Fruit fly (Drosophila melanogaster): ENCODE results near the gene CG34260.

Gene CG34260

dm6 chr3L:20713800-20714199 is at the start of gene CG34260:
CG34260 (plus strand) TSS chr3L:20714100.
- TF ChIP-seq insv (optimal IDR thresholded peaks at IDR 0.05) (no peak), psq (optimal IDR thresholded peaks at IDR 0.05) (no peak), Myc (optimal IDR thresholded peaks at IDR 0.05) (no peak)

- TF ChIP-seq insv (optimal IDR thresholded peaks at IDR 0.05) (no peak), psq (optimal IDR thresholded peaks at IDR 0.05) (no peak), h (optimal IDR thresholded peaks at IDR 0.05) (no peak), Sin3A (optimal IDR thresholded peaks at IDR 0.05) (no peak), Myc (optimal IDR thresholded peaks at IDR 0.05) (no peak), ttk (optimal IDR thresholded peaks at IDR 0.05) (no peak)
Observed at dm6 chr3L:20667408-20667807, 46.5 kb upstream of the CG34260 start.

dm6 chr3L:20671659-20672058 is 42.2 kb upstream of the CG34260 start:
- TF ChIP-seq Sin3A (optimal IDR thresholded peaks at IDR 0.05), result no peak
- TF ChIP-seq ttk (optimal IDR thresholded peaks at IDR 0.05), result no peak
- no peak for TF ChIP-seq insv (optimal IDR thresholded peaks at IDR 0.05)
- no peak for TF ChIP-seq h (optimal IDR thresholded peaks at IDR 0.05)
- no peak for TF ChIP-seq Myc (optimal IDR thresholded peaks at IDR 0.05)
- no peak for TF ChIP-seq psq (optimal IDR thresholded peaks at IDR 0.05)

- no peak for TF ChIP-seq insv (optimal IDR thresholded peaks at IDR 0.05)
- no peak for TF ChIP-seq psq (optimal IDR thresholded peaks at IDR 0.05)
- TF ChIP-seq Myc (optimal IDR thresholded peaks at IDR 0.05), result no peak
- no peak for TF ChIP-seq ttk (optimal IDR thresholded peaks at IDR 0.05)
- no peak for TF ChIP-seq Sin3A (optimal IDR thresholded peaks at IDR 0.05)
- no peak for TF ChIP-seq h (optimal IDR thresholded peaks at IDR 0.05)
Observed at dm6 chr3L:20672364-20672763, 41.5 kb upstream of the CG34260 start.

dm6 chr3L:20673870-20674269 is 40.0 kb upstream of the CG34260 start:
- no peak for TF ChIP-seq h (optimal IDR thresholded peaks at IDR 0.05)
- no peak for TF ChIP-seq insv (optimal IDR thresholded peaks at IDR 0.05)
- TF ChIP-seq ttk (optimal IDR thresholded peaks at IDR 0.05), result no peak
- no peak for TF ChIP-seq Sin3A (optimal IDR thresholded peaks at IDR 0.05)
- TF ChIP-seq psq (optimal IDR thresholded peaks at IDR 0.05), result no peak
- no peak for TF ChIP-seq Myc (optimal IDR thresholded peaks at IDR 0.05)

dm6 chr3L:20676468-20676867 is 37.4 kb upstream of the CG34260 start:
- TF ChIP-seq h (optimal IDR thresholded peaks at IDR 0.05), result no peak
- TF ChIP-seq psq (optimal IDR thresholded peaks at IDR 0.05), result no peak
- no peak for TF ChIP-seq Sin3A (optimal IDR thresholded peaks at IDR 0.05)
- no peak for TF ChIP-seq insv (optimal IDR thresholded peaks at IDR 0.05)
- TF ChIP-seq Myc (optimal IDR thresholded peaks at IDR 0.05), result no peak
- TF ChIP-seq ttk (optimal IDR thresholded peaks at IDR 0.05), result no peak

dm6 chr3L:20685079-20685478 is 28.8 kb upstream of the CG34260 start:
- no peak for TF ChIP-seq Sin3A (optimal IDR thresholded peaks at IDR 0.05)
- no peak for TF ChIP-seq psq (optimal IDR thresholded peaks at IDR 0.05)
- no peak for TF ChIP-seq h (optimal IDR thresholded peaks at IDR 0.05)
- no peak for TF ChIP-seq insv (optimal IDR thresholded peaks at IDR 0.05)
- TF ChIP-seq ttk (optimal IDR thresholded peaks at IDR 0.05), result no peak
- no peak for TF ChIP-seq Myc (optimal IDR thresholded peaks at IDR 0.05)

- TF ChIP-seq insv (optimal IDR thresholded peaks at IDR 0.05) (no peak), psq (optimal IDR thresholded peaks at IDR 0.05) (no peak), ttk (optimal IDR thresholded peaks at IDR 0.05) (no peak)
Observed at dm6 chr3L:20687134-20687787, 26.6 kb upstream of the CG34260 start.

dm6 chr3L:20688194-20688785 is 25.6 kb upstream of the CG34260 start:
- TF ChIP-seq ttk (optimal IDR thresholded peaks at IDR 0.05) (no peak), psq (optimal IDR thresholded peaks at IDR 0.05) (no peak), Myc (optimal IDR thresholded peaks at IDR 0.05) (no peak), insv (optimal IDR thresholded peaks at IDR 0.05) (no peak), h (optimal IDR thresholded peaks at IDR 0.05) (no peak), Sin3A (optimal IDR thresholded peaks at IDR 0.05) (no peak)

dm6 chr3L:20690074-20690473 is 23.8 kb upstream of the CG34260 start:
- TF ChIP-seq ttk (optimal IDR thresholded peaks at IDR 0.05), result no peak
- no peak for TF ChIP-seq h (optimal IDR thresholded peaks at IDR 0.05)
- TF ChIP-seq Myc (optimal IDR thresholded peaks at IDR 0.05), result no peak
- TF ChIP-seq Sin3A (optimal IDR thresholded peaks at IDR 0.05), result no peak
- no peak for TF ChIP-seq psq (optimal IDR thresholded peaks at IDR 0.05)
- TF ChIP-seq insv (optimal IDR thresholded peaks at IDR 0.05), result no peak

- TF ChIP-seq Sin3A (optimal IDR thresholded peaks at IDR 0.05) (no peak), ttk (optimal IDR thresholded peaks at IDR 0.05) (no peak), h (optimal IDR thresholded peaks at IDR 0.05) (no peak), insv (optimal IDR thresholded peaks at IDR 0.05) (no peak), psq (optimal IDR thresholded peaks at IDR 0.05) (no peak)
Observed at dm6 chr3L:20690857-20691645, 22.8 kb upstream of the CG34260 start.

- no peak for TF ChIP-seq psq (optimal IDR thresholded peaks at IDR 0.05)
- TF ChIP-seq Myc (optimal IDR thresholded peaks at IDR 0.05), result no peak
- TF ChIP-seq Sin3A (optimal IDR thresholded peaks at IDR 0.05), result no peak
- no peak for TF ChIP-seq h (optimal IDR thresholded peaks at IDR 0.05)
- no peak for TF ChIP-seq insv (optimal IDR thresholded peaks at IDR 0.05)
- no peak for TF ChIP-seq ttk (optimal IDR thresholded peaks at IDR 0.05)
Observed at dm6 chr3L:20692516-20692915, 21.4 kb upstream of the CG34260 start.

Data from Kc167 (cell line).